Fruit fly (Drosophila melanogaster): ENCODE measurements around the gene Wdr24.

Wdr24 gene

dm6 chr3R:29773833-29774324 lies 29.0 kb upstream of the Wdr24 start (continued):
- TF ChIP-seq CG18599 (GFP tag; optimal IDR thresholded peaks at IDR 0.05) (peak; percentile 81), CG4730 (GFP tag; IDR thresholded peaks at IDR 0.05) (peak; percentile 64; the same call in 1 of the 2 replicates), CG15011 (GFP tag; optimal IDR thresholded peaks at IDR 0.05) (peak; percentile 55), sd (tag; optimal IDR thresholded peaks at IDR 0.05) (no peak), Hey (tag; optimal IDR thresholded peaks at IDR 0.05) (no peak), fd3F (GFP tag; optimal IDR thresholded peaks at IDR 0.05) (peak; percentile 81), stc (GFP tag; IDR thresholded peaks at IDR 0.05) (peak; percentile 60; the same call in 1 of the 2 replicates), Opbp (GFP tag; IDR thresholded peaks at IDR 0.05; ENCODE audit: partially characterized antibody) (no peak), HLH54F (GFP tag; optimal IDR thresholded peaks at IDR 0.05) (peak; percentile 89), tx (GFP tag; optimal IDR thresholded peaks at IDR 0.05) (peak; percentile 68), Sin3A (optimal IDR thresholded peaks at IDR 0.05) (no peak), Hr39 (optimal IDR thresholded peaks at IDR 0.05) (no peak), CG17612 (GFP tag; IDR thresholded peaks at IDR 0.05) (0 out of 2 replicates have a peak, but pooled peaks have one; percentile 48), CG15696 (tag; optimal IDR thresholded peaks at IDR 0.05) (peak; percentile 47), Atf3 (GFP tag; optimal IDR thresholded peaks at IDR 0.05) (peak; percentile 42), ERR (GFP tag; optimal IDR thresholded peaks at IDR 0.05) (peak; percentile 16), CG4424 (GFP tag; optimal IDR thresholded peaks at IDR 0.05) (peak; percentile 64), Oaz (GFP tag; IDR thresholded peaks at IDR 0.05) (peak; percentile 49), hb (GFP tag; IDR thresholded peaks at IDR 0.05; ENCODE audit: partially characterized antibody) (no peak), zfh1 (GFP tag; IDR thresholded peaks at IDR 0.05) (peak; percentile 68; the same call in 2 of the 3 replicates), esg (GFP tag; conservative IDR thresholded peaks at IDR 0.05) (peak; percentile 60), CG17186 (GFP tag; optimal IDR thresholded peaks at IDR 0.05) (no peak), otp (GFP tag; IDR thresholded peaks at IDR 0.05) (0 out of 3 replicates have a peak, but pooled peaks have one; percentile 30), run (tag; optimal IDR thresholded peaks at IDR 0.05) (no peak), Chrac-16 (GFP tag; optimal IDR thresholded peaks at IDR 0.05) (peak; percentile 62), pzg (GFP tag; optimal IDR thresholded peaks at IDR 0.05) (peak; percentile 7), seq (GFP tag; IDR thresholded peaks at IDR 0.05) (peak; percentile 49; the same call in 1 of the 2 replicates), sim (GFP tag; IDR thresholded peaks at IDR 0.05) (no peak), CG14710 (tag; optimal IDR thresholded peaks at IDR 0.05) (no peak), CG11247 (GFP tag; IDR thresholded peaks at IDR 0.05) (no peak; the same call in 1 of the 2 replicates), Gsc (GFP tag; IDR thresholded peaks at IDR 0.05) (no peak), Ravus (GFP tag; IDR thresholded peaks at IDR 0.05) (no peak), CG1024 (GFP tag; IDR thresholded peaks at IDR 0.05) (no peak), CG10147 (GFP tag; optimal IDR thresholded peaks at IDR 0.05) (peak; percentile 81), NK7.1 (GFP tag; optimal IDR thresholded peaks at IDR 0.05) (peak; percentile 68), eve (GFP tag; optimal IDR thresholded peaks at IDR 0.05) (peak in 1 of 2 experiments; percentile 96), scrt (GFP tag; optimal IDR thresholded peaks at IDR 0.05) (peak; percentile 47), CoRest (tag; optimal IDR thresholded peaks at IDR 0.05) (peak; percentile 88), wek (GFP tag; optimal IDR thresholded peaks at IDR 0.05) (peak; percentile 0), CG6813 (GFP tag; optimal IDR thresholded peaks at IDR 0.05) (peak; percentile 63), wdn (GFP tag; IDR thresholded peaks at IDR 0.05) (peak; percentile 56), CG16779 (GFP tag; IDR thresholded peaks at IDR 0.05) (0 out of 2 replicates have a peak, but pooled peaks have one; percentile 6), lilli (GFP tag; optimal IDR thresholded peaks at IDR 0.05) (peak; percentile 90), sug (tag; optimal IDR thresholded peaks at IDR 0.05) (peak; percentile 40), sob (GFP tag; IDR thresholded peaks at IDR 0.05) (peak; percentile 70), kni (GFP tag; optimal IDR thresholded peaks at IDR 0.05) (no peak), CG15514 (GFP tag; optimal IDR thresholded peaks at IDR 0.05) (no peak), so (GFP tag; IDR thresholded peaks at IDR 0.05) (peak; percentile 57; the same call in 2 of the 3 replicates), Abd-B (GFP tag; optimal IDR thresholded peaks at IDR 0.05) (peak; percentile 89), fu2 (GFP tag; optimal IDR thresholded peaks at IDR 0.05) (peak; percentile 85), CG10366 (GFP tag; IDR thresholded peaks at IDR 0.05) (peak; percentile 66)
